Fruit fly (Drosophila melanogaster): Measurements from ENCODE around the gene Hexo1.

Gene Hexo1

DNA sequence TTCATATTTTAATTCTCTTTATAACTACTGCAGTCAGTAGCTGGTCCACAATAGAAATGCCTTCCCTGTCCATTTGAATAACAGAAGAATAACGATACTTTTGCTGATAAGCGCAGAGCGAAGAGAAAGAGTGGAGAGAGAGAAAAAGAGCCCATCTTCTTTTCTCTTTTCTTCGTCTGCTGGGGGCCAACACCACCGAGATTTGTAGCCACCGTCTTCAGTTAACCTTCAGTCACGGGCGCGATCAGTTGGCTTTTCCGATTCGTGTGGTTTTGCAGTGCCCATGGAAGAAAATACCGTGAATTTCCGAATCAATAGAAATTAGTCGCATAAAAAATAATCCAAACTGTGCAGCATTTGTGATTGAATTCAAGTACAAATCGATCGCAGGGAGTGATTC, 24.9 kb upstream of the Hexo1 start, which contains the start of gene CG1273:
Gene CG1273 (plus strand): TSS at position 218 of the 400 bp plus-strand sequence.
- TF ChIP-seq Hr96 (GFP tag; optimal IDR thresholded peaks at IDR 0.05): no peak
- no peak for TF ChIP-seq CG11617 (GFP tag; optimal IDR thresholded peaks at IDR 0.05)
- no peak for TF ChIP-seq CG5204 (GFP tag; optimal IDR thresholded peaks at IDR 0.05)
- TF ChIP-seq Crg-1 (GFP tag; optimal IDR thresholded peaks at IDR 0.05): no peak

DNA sequence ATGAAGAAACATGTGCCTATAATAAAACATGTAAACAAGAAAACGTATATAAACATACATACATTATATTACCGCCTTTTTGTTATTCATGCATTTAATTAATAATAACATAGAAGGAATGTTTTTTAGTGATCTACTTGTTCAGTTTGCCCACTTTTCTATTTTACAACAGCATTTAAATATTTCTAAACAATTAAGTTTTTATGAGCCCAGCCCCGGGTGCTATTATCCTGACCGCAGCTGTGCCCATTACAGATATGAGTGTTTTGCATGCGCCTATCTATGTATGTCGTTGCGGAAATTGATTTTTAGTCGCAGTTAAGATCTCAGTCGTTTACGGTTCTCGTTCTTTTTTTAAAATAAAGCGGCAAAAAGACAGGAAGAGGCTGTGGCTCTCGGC, 23.5 kb upstream of the Hexo1 start:
- TF ChIP-seq toe (GFP tag; optimal IDR thresholded peaks at IDR 0.05) (no peak), CG7101 (tag; optimal IDR thresholded peaks at IDR 0.05) (no peak), Hr96 (GFP tag; optimal IDR thresholded peaks at IDR 0.05) (no peak), ovo (GFP tag; optimal IDR thresholded peaks at IDR 0.05) (no peak), pad (GFP tag; optimal IDR thresholded peaks at IDR 0.05) (no peak), CG11617 (GFP tag; optimal IDR thresholded peaks at IDR 0.05) (no peak), CG14711 (tag; optimal IDR thresholded peaks at IDR 0.05) (no peak), Crg-1 (GFP tag; optimal IDR thresholded peaks at IDR 0.05) (no peak)

DNA sequence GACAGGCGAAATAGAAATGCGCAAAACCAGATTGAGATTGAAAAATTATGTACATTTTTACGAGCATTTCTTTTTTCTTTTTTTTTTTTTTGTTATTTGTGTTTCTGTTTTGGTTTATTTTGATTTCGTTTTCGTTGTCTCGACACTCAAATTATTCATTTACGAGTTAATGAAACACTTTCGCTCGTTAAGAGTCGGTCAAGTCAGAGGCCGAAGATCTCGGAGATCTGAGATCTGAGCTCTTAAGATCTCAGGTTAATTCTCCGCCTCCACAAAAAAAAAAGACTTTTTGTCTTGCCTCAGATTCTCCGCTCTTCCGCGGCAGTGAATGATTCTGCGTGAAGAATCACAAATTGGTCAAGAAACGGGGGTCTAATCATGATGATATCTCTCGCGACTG, 22.6 kb upstream of the Hexo1 start:
- TF ChIP-seq CG12768 (GFP tag; optimal IDR thresholded peaks at IDR 0.05) (no peak), Mnt (GFP tag; optimal IDR thresholded peaks at IDR 0.05) (no peak)

DNA sequence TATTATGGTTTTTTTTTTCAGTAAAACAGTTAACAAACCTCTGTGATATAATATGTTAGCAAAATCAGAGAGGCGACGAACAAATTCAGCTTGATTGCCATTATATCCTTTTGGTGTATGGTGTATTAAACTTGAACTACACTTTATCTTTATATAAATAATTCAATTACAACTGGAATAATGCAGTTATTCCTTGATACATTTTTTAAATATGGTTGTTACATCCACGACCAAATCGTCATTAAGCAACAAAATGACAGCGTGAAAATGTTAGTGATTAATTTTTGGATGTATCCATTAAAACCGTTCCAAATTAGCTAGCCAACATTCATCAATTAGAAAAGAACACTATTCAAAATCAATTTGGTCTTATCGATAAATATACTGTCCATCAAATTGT, 21.0 kb upstream of the Hexo1 start, which contains the start of gene CG33764:
Gene CG33764 (minus strand): TSS at position 101 of the 400 bp plus-strand sequence.
- TF ChIP-seq CG11617 (GFP tag; optimal IDR thresholded peaks at IDR 0.05): no peak
- no peak for TF ChIP-seq ovo (GFP tag; optimal IDR thresholded peaks at IDR 0.05)
- no peak for TF ChIP-seq CG7045 (GFP tag; optimal IDR thresholded peaks at IDR 0.05)
- no peak for TF ChIP-seq CG14711 (tag; optimal IDR thresholded peaks at IDR 0.05)
- no peak for TF ChIP-seq pad (GFP tag; optimal IDR thresholded peaks at IDR 0.05)
- TF ChIP-seq tj (GFP tag; optimal IDR thresholded peaks at IDR 0.05): no peak
- TF ChIP-seq CG1620 (GFP tag; optimal IDR thresholded peaks at IDR 0.05): no peak
- no peak for TF ChIP-seq Clk (GFP tag; optimal IDR thresholded peaks at IDR 0.05)
- TF ChIP-seq Hr96 (GFP tag; optimal IDR thresholded peaks at IDR 0.05): no peak
- no peak for TF ChIP-seq CG5204 (GFP tag; optimal IDR thresholded peaks at IDR 0.05)
- TF ChIP-seq CG12768 (GFP tag; optimal IDR thresholded peaks at IDR 0.05): no peak
- TF ChIP-seq cnc (optimal IDR thresholded peaks at IDR 0.05): no peak
- TF ChIP-seq Mnt (GFP tag; optimal IDR thresholded peaks at IDR 0.05): no peak
- no peak for TF ChIP-seq CG7101 (tag; optimal IDR thresholded peaks at IDR 0.05)

DNA sequence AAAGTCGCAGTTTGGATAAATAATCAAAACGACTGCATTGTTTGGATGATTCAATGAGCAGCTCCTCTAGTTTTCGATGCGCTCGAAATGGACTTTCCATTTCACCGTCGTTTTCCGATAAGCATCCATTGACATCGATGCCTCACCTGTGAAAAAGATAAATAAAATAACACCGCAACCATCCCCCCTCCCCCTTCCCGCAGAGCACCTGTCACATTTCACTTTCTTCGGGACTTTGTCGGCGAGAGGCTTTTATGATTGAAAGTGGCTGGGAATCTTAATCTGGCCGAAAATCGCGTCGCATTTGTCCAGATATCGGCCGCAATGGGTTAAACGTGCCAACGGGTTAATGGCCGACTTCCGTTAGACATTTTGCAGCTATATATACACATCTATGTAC, 19.2 kb upstream of the Hexo1 start:
- TF ChIP-seq CG7101 (tag; optimal IDR thresholded peaks at IDR 0.05): no peak
- TF ChIP-seq toe (GFP tag; optimal IDR thresholded peaks at IDR 0.05): no peak
- TF ChIP-seq CG11617 (GFP tag; optimal IDR thresholded peaks at IDR 0.05): no peak
- no peak for TF ChIP-seq Mnt (GFP tag; optimal IDR thresholded peaks at IDR 0.05)
- TF ChIP-seq CG5204 (GFP tag; optimal IDR thresholded peaks at IDR 0.05): no peak
- no peak for TF ChIP-seq Crg-1 (GFP tag; optimal IDR thresholded peaks at IDR 0.05)
- no peak for TF ChIP-seq ovo (GFP tag; optimal IDR thresholded peaks at IDR 0.05)
- no peak for TF ChIP-seq cnc (optimal IDR thresholded peaks at IDR 0.05)
- no peak for TF ChIP-seq CG33017 (tag; optimal IDR thresholded peaks at IDR 0.05)
- TF ChIP-seq Hr96 (GFP tag; optimal IDR thresholded peaks at IDR 0.05): no peak
- no peak for TF ChIP-seq CG1620 (GFP tag; optimal IDR thresholded peaks at IDR 0.05)
- TF ChIP-seq CG12768 (GFP tag; optimal IDR thresholded peaks at IDR 0.05): no peak
- no peak for TF ChIP-seq cic (GFP tag; optimal IDR thresholded peaks at IDR 0.05)
- TF ChIP-seq bab1 (GFP tag; optimal IDR thresholded peaks at IDR 0.05): no peak
- TF ChIP-seq CG7045 (GFP tag; optimal IDR thresholded peaks at IDR 0.05): no peak
- no peak for TF ChIP-seq kay (GFP tag; ENCODE audit: borderline replicate concordance)
- TF ChIP-seq pad (GFP tag; optimal IDR thresholded peaks at IDR 0.05): no peak
- no peak for TF ChIP-seq tj (GFP tag; optimal IDR thresholded peaks at IDR 0.05)

DNA sequence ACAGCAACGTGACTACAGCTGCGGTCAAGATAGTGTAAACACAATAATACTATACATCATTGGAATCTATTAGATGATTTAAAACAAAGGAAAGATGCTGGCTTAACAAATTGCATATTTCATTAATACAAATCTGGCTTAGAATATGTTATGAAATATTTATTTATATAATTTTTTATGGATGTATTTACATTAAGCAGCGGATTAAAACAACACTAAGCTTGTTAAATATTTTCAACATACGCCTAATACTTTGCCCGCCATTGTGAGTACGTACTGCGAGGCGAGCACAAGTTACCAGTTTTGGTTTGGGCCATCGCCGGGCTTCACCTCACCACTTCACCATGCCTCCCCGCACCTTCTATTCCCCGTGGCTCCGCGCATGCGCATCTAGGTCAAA, 18.5 kb upstream of the Hexo1 start:
- no peak for TF ChIP-seq Mnt (GFP tag; optimal IDR thresholded peaks at IDR 0.05)
- TF ChIP-seq tj (GFP tag; optimal IDR thresholded peaks at IDR 0.05): no peak
- TF ChIP-seq CG33017 (tag; optimal IDR thresholded peaks at IDR 0.05): no peak
- TF ChIP-seq pad (GFP tag; optimal IDR thresholded peaks at IDR 0.05): no peak
- TF ChIP-seq Hr96 (GFP tag; optimal IDR thresholded peaks at IDR 0.05): no peak
- no peak for TF ChIP-seq kay (GFP tag; ENCODE audit: borderline replicate concordance)
- no peak for TF ChIP-seq CG11617 (GFP tag; optimal IDR thresholded peaks at IDR 0.05)
- no peak for TF ChIP-seq CG12768 (GFP tag; optimal IDR thresholded peaks at IDR 0.05)
- TF ChIP-seq CG7101 (tag; optimal IDR thresholded peaks at IDR 0.05): no peak
- TF ChIP-seq toe (GFP tag; optimal IDR thresholded peaks at IDR 0.05): no peak

DNA sequence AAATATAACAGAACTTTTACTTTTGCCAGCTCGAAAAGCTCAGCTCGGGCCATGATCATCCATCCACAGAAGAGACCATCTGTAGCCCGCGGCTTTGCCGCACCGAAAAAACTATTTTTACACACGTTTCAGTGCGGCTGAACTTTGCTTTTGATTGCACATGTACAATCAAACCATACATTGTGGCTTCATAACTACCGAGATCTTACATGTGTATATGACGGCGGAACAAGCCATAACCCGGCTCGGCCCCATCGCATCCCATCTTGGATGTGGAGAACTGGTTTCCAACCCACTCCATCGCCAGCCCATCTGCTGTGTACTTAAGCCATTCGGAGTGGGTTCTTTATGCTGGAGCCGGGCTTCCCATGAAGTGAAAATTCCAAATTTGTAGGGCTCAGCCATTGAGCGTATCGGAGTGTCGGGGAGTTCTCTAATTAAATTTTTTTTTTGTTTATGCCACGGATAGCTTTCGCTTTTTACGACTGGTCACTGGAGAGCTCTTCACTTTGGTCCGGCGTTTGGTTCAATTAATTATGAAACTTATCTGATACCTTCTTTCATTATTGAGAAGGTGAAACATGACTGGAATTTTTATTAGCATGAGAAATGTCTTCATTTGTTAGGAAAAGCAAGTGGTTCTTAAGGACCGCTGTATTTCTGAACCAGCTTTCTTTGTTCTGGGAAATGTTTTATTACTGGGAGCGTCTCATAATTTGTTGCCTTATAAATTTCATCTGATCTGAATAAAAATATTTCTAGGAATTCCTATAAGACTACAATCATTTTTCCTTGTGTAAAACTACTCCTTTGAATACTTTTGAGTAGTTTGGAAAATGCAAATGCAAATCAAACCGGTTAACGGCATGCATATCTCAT, 17.3 kb upstream of the Hexo1 start:
- TF ChIP-seq CG12768 (GFP tag; optimal IDR thresholded peaks at IDR 0.05) (no peak), Clk (GFP tag; optimal IDR thresholded peaks at IDR 0.05) (no peak), bab1 (GFP tag; optimal IDR thresholded peaks at IDR 0.05) (no peak), CG7045 (GFP tag; optimal IDR thresholded peaks at IDR 0.05) (no peak), Hr96 (GFP tag; optimal IDR thresholded peaks at IDR 0.05) (no peak), ovo (GFP tag; optimal IDR thresholded peaks at IDR 0.05) (no peak), toe (GFP tag; optimal IDR thresholded peaks at IDR 0.05) (no peak), CG1620 (GFP tag; optimal IDR thresholded peaks at IDR 0.05) (no peak), tj (GFP tag; optimal IDR thresholded peaks at IDR 0.05) (no peak), CG11617 (GFP tag; optimal IDR thresholded peaks at IDR 0.05) (no peak), CG33017 (tag; optimal IDR thresholded peaks at IDR 0.05) (no peak)
